Fruit fly (Drosophila melanogaster): ENCODE results near the gene CG10631.

CG10631 gene

dm6 chr2L:19790553-19791320, 34.0 kb upstream of the CG10631 start (continued):
- TF ChIP-seq twi (tag; optimal IDR thresholded peaks at IDR 0.05) (peak; percentile 72), zen (tag; optimal IDR thresholded peaks at IDR 0.05) (peak; percentile 20), CG18262 (tag; optimal IDR thresholded peaks at IDR 0.05) (peak; percentile 15), CG12071 (GFP tag; optimal IDR thresholded peaks at IDR 0.05) (no peak), hth (optimal IDR thresholded peaks at IDR 0.05) (no peak), Hand (GFP tag; optimal IDR thresholded peaks at IDR 0.05) (no peak), pho (GFP tag; optimal IDR thresholded peaks at IDR 0.05) (no peak), Dek (tag; optimal IDR thresholded peaks at IDR 0.05) (no peak), zfh1 (GFP tag; IDR thresholded peaks at IDR 0.05) (0 out of 3 replicates have a peak, but pooled peaks have one; percentile 9), pnt (GFP tag; optimal IDR thresholded peaks at IDR 0.05) (no peak), CG33557 (GFP tag; optimal IDR thresholded peaks at IDR 0.05) (no peak), CG6689 (GFP tag; IDR thresholded peaks at IDR 0.05) (no peak), dmrt11E (tag; optimal IDR thresholded peaks at IDR 0.05) (peak; percentile 18), dysf (GFP tag; IDR thresholded peaks at IDR 0.05) (0 out of 3 replicates have a peak, but pooled peaks have one; percentile 6), Dfd (GFP tag; optimal IDR thresholded peaks at IDR 0.05) (peak in 1 of 2 experiments; percentile 95), CG30403 (GFP tag; optimal IDR thresholded peaks at IDR 0.05) (peak; percentile 17), CG8478 (optimal IDR thresholded peaks at IDR 0.05) (peak; percentile 15), CG2199 (GFP tag; IDR thresholded peaks at IDR 0.05) (0 out of 3 replicates have a peak, but pooled peaks have one; percentile 65), lola (GFP tag; optimal IDR thresholded peaks at IDR 0.05) (peak in 2 of 3 experiments; percentile 11 to 95), row (GFP tag; IDR thresholded peaks at IDR 0.05) (peak; percentile 18; the same call in 1 of the 3 replicates), rib (GFP tag; IDR thresholded peaks at IDR 0.05) (0 out of 2 replicates have a peak, but pooled peaks have one; percentile 21), BtbVII (GFP tag; optimal IDR thresholded peaks at IDR 0.05) (no peak), eve (GFP tag; optimal IDR thresholded peaks at IDR 0.05) (peak in 1 of 2 experiments; percentile 83), CG43689 (GFP tag; IDR thresholded peaks at IDR 0.05) (no peak), chinmo (GFP tag; IDR thresholded peaks at IDR 0.05; ENCODE audit: partially characterized antibody) (0 out of 4 replicates have a peak, but pooled peaks have one; percentile 55), CG17802 (tag; optimal IDR thresholded peaks at IDR 0.05) (peak; percentile 79), Eip74EF (GFP tag; optimal IDR thresholded peaks at IDR 0.05) (peak in 1 of 2 experiments; percentile 36), abd-A (tag; optimal IDR thresholded peaks at IDR 0.05) (peak; percentile 4), CG9727 (GFP tag; optimal IDR thresholded peaks at IDR 0.05) (peak; percentile 1), CG11504 (tag; optimal IDR thresholded peaks at IDR 0.05) (peak; percentile 34), CG7745 (tag; optimal IDR thresholded peaks at IDR 0.05) (no peak), sqz (GFP tag; optimal IDR thresholded peaks at IDR 0.05) (peak; percentile 81), ATbp (GFP tag; optimal IDR thresholded peaks at IDR 0.05) (no peak), Elba2 (GFP tag; optimal IDR thresholded peaks at IDR 0.05) (peak; percentile 1), crp (GFP tag; optimal IDR thresholded peaks at IDR 0.05) (peak in 1 of 2 experiments; percentile 23), fd3F (GFP tag; optimal IDR thresholded peaks at IDR 0.05) (no peak), Rx (GFP tag; IDR thresholded peaks at IDR 0.05) (no peak), nerfin-1 (tag; optimal IDR thresholded peaks at IDR 0.05) (peak; percentile 99), Oli (tag; optimal IDR thresholded peaks at IDR 0.05) (no peak), cg (GFP tag; optimal IDR thresholded peaks at IDR 0.05) (peak; percentile 76), Usf (GFP tag; optimal IDR thresholded peaks at IDR 0.05) (no peak), sd (tag; optimal IDR thresholded peaks at IDR 0.05) (peak; percentile 86), CG17186 (GFP tag; optimal IDR thresholded peaks at IDR 0.05) (no peak), Opbp (GFP tag; IDR thresholded peaks at IDR 0.05; ENCODE audit: partially characterized antibody) (peak; percentile 35; the same call in 1 of the 3 replicates), CG11696 (GFP tag; IDR thresholded peaks at IDR 0.05) (peak; percentile 88), Bgb (GFP tag; IDR thresholded peaks at IDR 0.05; ENCODE audit: partially characterized antibody) (no peak), CG17612 (GFP tag; IDR thresholded peaks at IDR 0.05) (no peak), D19A (tag; optimal IDR thresholded peaks at IDR 0.05) (peak; percentile 32)
